Fruit fly (Drosophila melanogaster): ENCODE data around the gene Nt5b.

DNA sequence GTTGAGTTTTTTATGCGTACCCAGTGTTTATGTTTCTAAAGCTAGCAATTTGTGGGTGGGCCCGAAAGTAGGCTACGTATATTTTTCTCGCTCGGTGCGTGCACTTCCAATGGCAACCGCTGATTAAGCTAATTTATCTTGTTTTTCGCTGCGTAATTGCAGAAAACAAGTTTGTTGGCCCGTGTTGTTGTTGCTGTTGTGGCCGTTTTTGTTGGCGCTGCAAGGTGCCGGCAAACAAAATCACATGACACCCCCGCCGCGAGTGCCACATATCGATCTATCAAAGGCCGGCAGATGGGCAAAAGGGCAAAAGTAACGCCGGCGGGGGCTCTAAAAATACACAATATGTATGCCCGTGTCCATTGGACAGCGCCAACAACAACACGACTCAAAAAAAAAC lies 495 bp downstream of the Nt5b start:
- TF ChIP-seq CTCF (optimal IDR thresholded peaks at IDR 0.05) (no peak), CG8478 (optimal IDR thresholded peaks at IDR 0.05) (no peak)
